Fruit fly (Drosophila melanogaster): ENCODE results near the gene CG6415.

CG6415 gene

DNA sequence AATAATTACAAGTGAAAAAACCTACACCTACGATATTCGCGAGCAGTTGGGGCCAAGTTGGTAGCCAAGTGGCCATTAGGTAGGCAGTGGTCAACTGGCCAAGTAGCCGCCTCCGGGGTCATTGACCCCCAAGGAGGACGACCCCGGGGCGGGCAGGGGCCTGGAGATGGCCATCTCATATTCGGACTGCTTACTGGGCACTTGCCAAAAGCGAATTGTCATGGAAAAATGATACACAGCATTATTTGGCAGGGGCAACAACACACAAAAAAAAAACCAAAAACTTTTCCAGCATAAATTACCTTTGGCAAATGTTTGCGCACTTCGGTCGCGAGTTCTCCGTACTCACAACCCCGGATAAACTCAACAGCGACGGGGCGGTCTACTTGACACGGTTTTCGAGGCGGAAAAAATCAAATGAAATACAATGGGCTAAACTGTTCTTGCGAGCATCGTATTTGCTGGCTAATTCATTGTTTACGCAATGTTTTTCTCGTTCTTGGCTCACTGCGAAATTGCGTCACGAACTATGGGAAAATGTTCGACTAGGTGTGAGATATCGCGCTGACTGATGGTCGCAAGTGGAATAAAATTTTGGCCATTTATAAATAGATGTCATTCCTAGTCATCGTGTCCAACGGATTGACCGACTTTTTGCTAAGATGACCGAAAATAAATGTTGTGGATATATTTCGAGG is 47.6 kb downstream of the CG6415 start:
- TF ChIP-seq tj (GFP tag; optimal IDR thresholded peaks at IDR 0.05) (peak; percentile 93), CG12768 (GFP tag; optimal IDR thresholded peaks at IDR 0.05) (no peak)

DNA sequence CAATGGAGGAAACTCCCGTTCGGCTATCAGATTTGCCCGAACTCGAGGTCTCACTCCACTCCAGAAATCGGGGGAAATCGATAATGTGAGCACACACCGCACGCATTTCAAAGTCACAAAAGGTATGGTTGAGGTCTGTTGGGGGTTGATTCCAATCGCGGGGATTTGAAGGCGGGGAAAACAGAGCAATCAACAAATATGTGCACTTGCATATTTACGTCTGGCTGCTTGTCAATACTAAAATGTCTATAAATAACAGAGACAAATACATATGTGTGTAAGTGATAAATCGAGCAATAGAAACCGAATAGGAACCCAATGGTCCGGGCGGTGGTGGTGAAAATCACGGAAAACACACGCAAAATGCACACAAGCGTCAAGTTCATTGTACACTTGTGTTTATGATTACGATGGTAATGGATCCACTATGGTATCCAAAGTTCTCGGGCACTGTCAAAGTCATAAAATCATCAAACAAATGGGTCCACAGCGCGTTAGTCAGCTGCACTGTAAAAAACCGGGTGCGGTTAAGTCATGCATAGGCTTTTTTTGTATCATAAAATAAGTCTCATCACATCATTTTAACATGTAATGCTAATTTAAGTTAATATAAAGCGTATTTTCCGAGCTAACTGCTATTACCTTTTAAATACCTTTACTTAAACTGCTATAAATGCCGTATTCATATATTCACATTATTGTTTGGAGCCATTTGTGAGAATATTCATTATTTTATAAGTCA is 48.6 kb downstream of the CG6415 start:
- peak; percentile 13 for TF ChIP-seq cic (GFP tag; optimal IDR thresholded peaks at IDR 0.05)
- peak; percentile 34 for TF ChIP-seq toe (GFP tag; optimal IDR thresholded peaks at IDR 0.05)
- TF ChIP-seq pad (GFP tag; optimal IDR thresholded peaks at IDR 0.05), result peak; percentile 41
- peak; percentile 35 for TF ChIP-seq CG12768 (GFP tag; optimal IDR thresholded peaks at IDR 0.05)
- no peak for TF ChIP-seq bab1 (GFP tag; optimal IDR thresholded peaks at IDR 0.05)
- peak; percentile 59 for TF ChIP-seq ovo (GFP tag; optimal IDR thresholded peaks at IDR 0.05)
- peak; percentile 19 for TF ChIP-seq CG7045 (GFP tag; optimal IDR thresholded peaks at IDR 0.05)
- TF ChIP-seq Crg-1 (GFP tag; optimal IDR thresholded peaks at IDR 0.05), result peak; percentile 11
- peak; percentile 31 for TF ChIP-seq tj (GFP tag; optimal IDR thresholded peaks at IDR 0.05)
- TF ChIP-seq Clk (GFP tag; optimal IDR thresholded peaks at IDR 0.05), result no peak
- peak; percentile 55 for TF ChIP-seq kay (GFP tag; ENCODE audit: borderline replicate concordance)
- TF ChIP-seq CG33017 (tag; optimal IDR thresholded peaks at IDR 0.05), result peak; percentile 47
- TF ChIP-seq CG1620 (GFP tag; optimal IDR thresholded peaks at IDR 0.05), result peak; percentile 9
- TF ChIP-seq Mnt (GFP tag; optimal IDR thresholded peaks at IDR 0.05), result peak; percentile 26
- peak; percentile 39 for TF ChIP-seq CG5204 (GFP tag; optimal IDR thresholded peaks at IDR 0.05)
- no peak for TF ChIP-seq CG11617 (GFP tag; optimal IDR thresholded peaks at IDR 0.05)
- TF ChIP-seq CG7101 (tag; optimal IDR thresholded peaks at IDR 0.05), result peak; percentile 67
- no peak for TF ChIP-seq cnc (optimal IDR thresholded peaks at IDR 0.05)
- peak; percentile 48 for TF ChIP-seq Hr96 (GFP tag; optimal IDR thresholded peaks at IDR 0.05)
- no peak for TF ChIP-seq CG14711 (tag; optimal IDR thresholded peaks at IDR 0.05)

DNA sequence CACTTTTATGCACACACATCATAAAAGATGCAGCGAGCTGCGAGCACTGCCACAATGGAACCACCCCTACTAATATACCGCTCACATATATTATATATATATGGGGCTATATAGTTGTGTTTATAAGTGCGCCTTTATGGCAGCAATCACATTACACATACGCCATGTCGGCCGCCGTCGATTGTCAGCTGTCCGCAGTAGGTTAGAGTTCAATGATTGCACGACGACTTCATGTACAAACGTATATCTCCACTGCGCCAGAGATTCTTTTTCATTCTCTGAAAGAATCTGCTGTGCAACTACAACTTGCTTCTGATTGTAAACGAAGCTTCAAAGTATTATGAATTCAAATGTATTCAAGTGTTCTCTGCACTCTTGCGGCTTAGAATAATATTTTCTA is 49.2 kb downstream of the CG6415 start:
- TF ChIP-seq CG11617 (GFP tag; optimal IDR thresholded peaks at IDR 0.05) (no peak), CG1620 (GFP tag; optimal IDR thresholded peaks at IDR 0.05) (no peak), ovo (GFP tag; optimal IDR thresholded peaks at IDR 0.05) (no peak), tj (GFP tag; optimal IDR thresholded peaks at IDR 0.05) (peak; percentile 2), Mnt (GFP tag; optimal IDR thresholded peaks at IDR 0.05) (no peak), CG33017 (tag; optimal IDR thresholded peaks at IDR 0.05) (no peak), CG5204 (GFP tag; optimal IDR thresholded peaks at IDR 0.05) (no peak), CG14711 (tag; optimal IDR thresholded peaks at IDR 0.05) (no peak)

DNA sequence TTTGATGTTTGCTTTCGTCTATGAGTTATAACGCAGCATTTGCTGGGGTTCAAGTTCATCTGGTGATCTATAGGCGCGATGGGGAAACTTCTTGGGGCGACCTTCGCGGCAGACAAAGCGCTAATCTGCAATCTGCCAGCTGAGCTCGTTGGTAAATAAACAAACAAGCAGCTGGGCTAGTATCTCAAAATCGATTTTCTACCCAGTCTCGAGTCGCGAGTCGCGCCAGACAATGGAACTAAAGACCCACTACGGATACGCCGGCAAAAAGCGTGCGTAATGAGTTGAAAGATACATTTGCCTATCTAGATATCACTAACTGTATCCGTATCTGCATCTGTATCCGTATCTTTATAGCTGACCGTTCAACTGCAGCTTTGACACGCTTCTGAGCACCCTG is 50.2 kb downstream of the CG6415 start:
- TF ChIP-seq toe (GFP tag; optimal IDR thresholded peaks at IDR 0.05) (no peak), CG7045 (GFP tag; optimal IDR thresholded peaks at IDR 0.05) (no peak), Mnt (GFP tag; optimal IDR thresholded peaks at IDR 0.05) (no peak), cic (GFP tag; optimal IDR thresholded peaks at IDR 0.05) (no peak), Hr96 (GFP tag; optimal IDR thresholded peaks at IDR 0.05) (no peak), CG12768 (GFP tag; optimal IDR thresholded peaks at IDR 0.05) (no peak), CG14711 (tag; optimal IDR thresholded peaks at IDR 0.05) (no peak), ovo (GFP tag; optimal IDR thresholded peaks at IDR 0.05) (no peak), kay (GFP tag; ENCODE audit: borderline replicate concordance) (no peak), CG5204 (GFP tag; optimal IDR thresholded peaks at IDR 0.05) (no peak), tj (GFP tag; optimal IDR thresholded peaks at IDR 0.05) (no peak), CG33017 (tag; optimal IDR thresholded peaks at IDR 0.05) (no peak)

Measured in whole organism, adult.